Worm (Caenorhabditis elegans) whole organism, young adult: ENCODE measurements around the gene Y53C12B.1.
A peak's percentile ranks its signal among the peaks of the same experiment; 100 is the strongest.

Experiments used
- B0035.1 ChIP-seq: sonication (generic microtip); optimal IDR thresholded peaks from 2 replicates; lab custom pipeline; 2016; ENCODE audit warnings: missing genetic modification characterization, mild to moderate bottlenecking, missing compliant biosample characterization, missing genotype, missing genetic modification reagents
- B0261.1 ChIP-seq: sonication (generic microtip); optimal IDR thresholded peaks from 2 replicates; lab custom pipeline; 2016; ENCODE audit warnings: mild to moderate bottlenecking, missing genetic modification characterization, moderate library complexity, missing compliant biosample characterization
- T07F8.4 ChIP-seq: sonication (generic microtip); optimal IDR thresholded peaks from 2 replicates; lab custom pipeline; 2016; ENCODE audit warnings: mild to moderate bottlenecking, missing genetic modification characterization, moderate library complexity, missing compliant biosample characterization
- Y53F4B.3 ChIP-seq: fragments of 200-800 bp; sonication (Bioruptor generic); IDR thresholded peaks from 2 replicates; pipeline ENCODE4 v1.3.6; 2022; ENCODE audit warnings: missing genetic modification reagents, missing genetic modification characterization, missing compliant biosample characterization
- dpl-1 ChIP-seq: fragments of 150-350 bp; optimal IDR thresholded peaks from 2 replicates; lab custom pipeline; 2014; ENCODE audit warnings: missing biosample characterization, missing genetic modification reagents, missing genetic modification characterization
- hmg-1.2 ChIP-seq: fragments of 200-800 bp; sonication (Bioruptor generic); IDR thresholded peaks from 2 replicates; pipeline ENCODE4 v1.3.6; 2022; ENCODE audit warnings: missing genetic modification reagents, missing genetic modification characterization, missing compliant biosample characterization
- lin-35 ChIP-seq, 3 experiments: fragments of 150-350 bp in 2 of 3; sonication (generic microtip) in 1 of 3; optimal IDR thresholded peaks; 2 replicates each; lab custom pipeline; 2014 to 2018; ENCODE audit warnings: missing biosample characterization in 3 of 3, missing genetic modification characterization in 3 of 3, missing genetic modification reagents in 3 of 3
- nhr-27 ChIP-seq: fragments of 200-800 bp; sonication (Bioruptor generic); optimal IDR thresholded peaks from 2 replicates; lab custom pipeline; 2018; ENCODE audit warnings: mild to moderate bottlenecking, missing genetic modification characterization, moderate library complexity, missing compliant biosample characterization
- sea-2 ChIP-seq: fragments of 200-800 bp; sonication (Bioruptor generic); IDR thresholded peaks from 2 replicates; pipeline ENCODE4 v1.3.6; 2022; ENCODE audit warnings: missing genetic modification characterization, missing compliant biosample characterization
- snpc-3.4 ChIP-seq: sonication (generic microtip); optimal IDR thresholded peaks from 2 replicates; lab custom pipeline; 2017; ENCODE audit warnings: missing genetic modification characterization, mild to moderate bottlenecking, missing compliant biosample characterization, antibody characterized with exemption, moderate library complexity, missing genotype, missing genetic modification reagents
- unc-62 ChIP-seq: fragments of 150-350 bp; optimal IDR thresholded peaks from 2 replicates; lab custom pipeline; 2014; ENCODE audit warnings: missing biosample characterization, missing genetic modification reagents, missing genetic modification characterization
- ztf-22 ChIP-seq: fragments of 200-800 bp; sonication (Bioruptor generic); optimal IDR thresholded peaks from 2 replicates; lab custom pipeline; 2018; ENCODE audit warnings: mild to moderate bottlenecking, missing genetic modification characterization, moderate library complexity, missing compliant biosample characterization

- TF ChIP-seq unc-62 (no peak), Y53F4B.3 (no peak), T07F8.4 (no peak), B0035.1 (no peak), hmg-1.2 (GFP tag; lab: Robert Waterston, UW) (0 out of 2 replicates have a peak, but pooled peaks have one; percentile 11), nhr-27 (tag; lab: Kevin White, UChicago) (no peak), ztf-22 (GFP tag; lab: Kevin White, UChicago) (peak; percentile 76), lin-35 (GFP tag; optimal IDR thresholded peaks at IDR 0.05; lab: Kevin White, UChicago) (no peak), sea-2 (GFP tag; lab: Robert Waterston, UW) (no peak), snpc-3.4 (tag; lab: Kevin White, UChicago) (no peak), B0261.1 (tag; lab: Kevin White, UChicago) (no peak), dpl-1 (GFP tag; lab: Kevin White, UChicago) (no peak)
Measured at ce11 chrII:9740552-9740951, 5.3 kb downstream of the Y53C12B.1 start.
